Worm (Caenorhabditis elegans) whole organism, L1 larva: ENCODE measurements around the gene F11D11.22.
"Not testable (repeated sequence)": the region's sequence is repeated elsewhere in the genome, so short reads cannot be mapped to it uniquely, and the experiment has no call there.

Experiments used
- C16A3.4 ChIP-seq: fragments of 150-350 bp; optimal IDR thresholded peaks from 2 replicates; lab custom pipeline; 2014; ENCODE audit warnings: missing biosample characterization, missing genetic modification characterization
- Y116A8C.19 ChIP-seq: sonication (generic microtip); optimal IDR thresholded peaks from 2 replicates; lab custom pipeline; 2016; ENCODE audit warnings: missing compliant biosample characterization, missing genetic modification characterization, borderline replicate concordance
- blmp-1 ChIP-seq: fragments of 150-350 bp; optimal IDR thresholded peaks from 2 replicates; lab custom pipeline; 2014; ENCODE audit warnings: missing biosample characterization, missing genetic modification characterization
- ceh-63 ChIP-seq: fragments of 200-800 bp; sonication (Bioruptor generic); optimal IDR thresholded peaks from 2 replicates; lab custom pipeline; 2018; ENCODE audit warnings: mild to moderate bottlenecking, missing genetic modification characterization, missing compliant biosample characterization
- ceh-8 ChIP-seq: fragments of 200-800 bp; sonication (Bioruptor generic); optimal IDR thresholded peaks from 2 replicates; lab custom pipeline; 2018; ENCODE audit warnings: mild to moderate bottlenecking, missing genetic modification characterization, moderate library complexity, missing compliant biosample characterization
- dsc-1 ChIP-seq: sonication (generic microtip); optimal IDR thresholded peaks from 2 replicates; lab custom pipeline; 2016; ENCODE audit warnings: mild to moderate bottlenecking, missing genetic modification characterization, missing compliant biosample characterization
- efl-1 ChIP-seq, 4 experiments: fragments of 150-350 bp; optimal IDR thresholded peaks in 3 of 4; peaks in 1 of 4; 1 replicate in 1 of 4; 2 replicates in 3 of 4; lab custom pipeline; 2014; ENCODE audit warnings: missing biosample characterization in 2 of 4, missing genetic modification characterization in 2 of 4, missing genetic modification reagents in 2 of 4
- efl-3 ChIP-seq: fragments of 200-800 bp; sonication (Bioruptor generic); optimal IDR thresholded peaks from 2 replicates; lab custom pipeline; 2018; ENCODE audit warnings: mild to moderate bottlenecking, missing genetic modification characterization, missing compliant biosample characterization
- egl-27 ChIP-seq, 2 experiments: fragments of 150-350 bp in 1 of 2; sonication (generic microtip); optimal IDR thresholded peaks; 3 replicates each; lab custom pipeline; 2017 to 2018; ENCODE audit warnings: missing biosample characterization in 2 of 2, missing genetic modification characterization in 2 of 2, missing genetic modification reagents in 2 of 2
- fos-1 ChIP-seq: fragments of 150-350 bp; optimal IDR thresholded peaks from 2 replicates; lab custom pipeline; 2014; ENCODE audit warnings: missing biosample characterization, missing genetic modification characterization
- hlh-17 ChIP-seq: fragments of 200-800 bp; sonication (Bioruptor generic); optimal IDR thresholded peaks from 2 replicates; lab custom pipeline; 2018; ENCODE audit warnings: missing genetic modification characterization, mild to moderate bottlenecking, missing compliant biosample characterization, moderate library complexity, borderline replicate concordance
- hlh-4 ChIP-seq: sonication (generic microtip); optimal IDR thresholded peaks from 2 replicates; lab custom pipeline; 2016; ENCODE audit warnings: mild to moderate bottlenecking, missing genetic modification characterization, missing compliant biosample characterization
- hpl-2 ChIP-seq: fragments of 150-350 bp; optimal IDR thresholded peaks from 2 replicates; lab custom pipeline; 2014; ENCODE audit warnings: missing biosample characterization, missing genetic modification reagents, missing genetic modification characterization
- irx-1 ChIP-seq: sonication (generic microtip); optimal IDR thresholded peaks from 2 replicates; lab custom pipeline; 2016; ENCODE audit warnings: missing genetic modification characterization, missing compliant biosample characterization
- lin-15B ChIP-seq: fragments of 150-350 bp; sonication (generic microtip); optimal IDR thresholded peaks from 3 replicates; lab custom pipeline; 2014; ENCODE audit warnings: missing biosample characterization, missing genetic modification characterization
- lir-3 ChIP-seq: sonication (generic microtip); optimal IDR thresholded peaks from 2 replicates; lab custom pipeline; 2016; ENCODE audit warnings: mild to moderate bottlenecking, missing genetic modification characterization, moderate library complexity, missing compliant biosample characterization; ENCODE audit not compliant: poor library complexity
- mab-9 ChIP-seq: fragments of 200-800 bp; sonication (Bioruptor generic); IDR thresholded peaks from 2 replicates; pipeline ENCODE4 v1.3.6; 2022; ENCODE audit warnings: missing genetic modification reagents, missing genetic modification characterization, missing compliant biosample characterization
- mef-2 ChIP-seq: fragments of 150-350 bp; optimal IDR thresholded peaks from 2 replicates; lab custom pipeline; 2014; ENCODE audit warnings: missing biosample characterization, missing genetic modification characterization
- nhr-11 ChIP-seq: fragments of 150-350 bp; optimal IDR thresholded peaks from 2 replicates; lab custom pipeline; 2014; ENCODE audit warnings: missing biosample characterization, missing genetic modification characterization
- nhr-237 ChIP-seq: fragments of 150-350 bp; optimal IDR thresholded peaks from 2 replicates; lab custom pipeline; 2014; ENCODE audit warnings: missing biosample characterization, missing genetic modification characterization
- nhr-71 ChIP-seq: sonication (generic microtip); optimal IDR thresholded peaks from 2 replicates; lab custom pipeline; 2016; ENCODE audit warnings: mild to moderate bottlenecking, missing genetic modification characterization, moderate library complexity, missing compliant biosample characterization
- nhr-76 ChIP-seq: sonication (generic microtip); optimal IDR thresholded peaks from 2 replicates; lab custom pipeline; 2017; ENCODE audit warnings: missing biosample characterization, missing genetic modification characterization
- nhr-84 ChIP-seq: sonication (generic microtip); optimal IDR thresholded peaks from 2 replicates; lab custom pipeline; 2017; ENCODE audit warnings: missing biosample characterization, missing genetic modification characterization
- nhr-90 ChIP-seq: sonication (generic microtip); optimal IDR thresholded peaks from 2 replicates; lab custom pipeline; 2016; ENCODE audit warnings: mild to moderate bottlenecking, missing genetic modification characterization, missing compliant biosample characterization; ENCODE audit not compliant: poor library complexity
- rnt-1 ChIP-seq: sonication (generic microtip); optimal IDR thresholded peaks from 2 replicates; lab custom pipeline; 2016; ENCODE audit warnings: mild to moderate bottlenecking, missing genetic modification characterization, moderate library complexity, missing compliant biosample characterization
- skn-1 ChIP-seq: fragments of 150-350 bp; optimal IDR thresholded peaks from 2 replicates; lab custom pipeline; 2014; ENCODE audit warnings: missing biosample characterization, missing genetic modification characterization
- snpc-4 ChIP-seq: fragments of 150-350 bp; optimal IDR thresholded peaks from 2 replicates; lab custom pipeline; 2014; ENCODE audit warnings: missing biosample characterization, missing genetic modification characterization
- snu-23 ChIP-seq: sonication (generic microtip); optimal IDR thresholded peaks from 2 replicates; lab custom pipeline; 2016; ENCODE audit warnings: missing genetic modification characterization, missing compliant biosample characterization
- sox-4 ChIP-seq: sonication (generic microtip); optimal IDR thresholded peaks from 2 replicates; lab custom pipeline; 2016; ENCODE audit warnings: missing genetic modification characterization, missing compliant biosample characterization
- sptf-1 ChIP-seq: fragments of 150-350 bp; optimal IDR thresholded peaks from 2 replicates; lab custom pipeline; 2014; ENCODE audit warnings: missing biosample characterization, missing genetic modification characterization
- sup-37 ChIP-seq: fragments of 200-800 bp; sonication (Bioruptor generic); optimal IDR thresholded peaks from 2 replicates; lab custom pipeline; 2018; ENCODE audit warnings: mild to moderate bottlenecking, missing genetic modification characterization, missing compliant biosample characterization
- swsn-7 ChIP-seq: sonication (generic microtip); optimal IDR thresholded peaks from 2 replicates; lab custom pipeline; 2016; ENCODE audit warnings: missing genetic modification characterization, missing compliant biosample characterization
- tlp-1 ChIP-seq: fragments of 150-350 bp; optimal IDR thresholded peaks from 2 replicates; lab custom pipeline; 2014; ENCODE audit warnings: missing biosample characterization, missing genetic modification characterization
- unc-130 ChIP-seq: fragments of 150-350 bp; optimal IDR thresholded peaks from 2 replicates; lab custom pipeline; 2017; ENCODE audit warnings: missing biosample characterization, missing genetic modification characterization, inconsistent platforms
- xbp-1 ChIP-seq: sonication (generic microtip); optimal IDR thresholded peaks from 2 replicates; lab custom pipeline; 2016; ENCODE audit warnings: missing genetic modification characterization, missing compliant biosample characterization

The F11D11.22 gene

DNA sequence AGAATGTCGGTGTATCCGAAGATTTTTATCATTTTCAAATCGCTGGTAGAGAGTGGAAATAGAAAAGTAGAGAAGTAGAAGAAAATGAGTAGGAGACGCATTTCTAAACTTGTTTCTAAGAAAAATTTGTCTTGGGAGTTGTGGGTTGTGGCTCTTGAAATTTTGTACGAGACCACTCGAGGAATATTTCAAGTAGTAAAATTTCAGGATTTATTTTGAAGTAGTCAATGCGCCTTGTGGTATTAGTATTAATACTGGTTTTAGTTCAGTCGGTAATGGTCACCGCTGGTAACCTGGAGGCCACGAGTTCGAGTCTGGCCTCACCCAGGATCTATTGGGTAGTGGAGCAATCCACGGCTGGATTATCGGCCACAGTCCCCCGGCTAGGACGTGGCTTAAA, 13.4 kb upstream of the F11D11.22 start, which contains the start of gene clec-252:
TSS of gene clec-252 (minus strand) at position 101 of the 400 bp plus-strand sequence.
- TF ChIP-seq nhr-71 (tag; lab: Kevin White, UChicago) (no peak), ceh-8 (GFP tag; lab: Kevin White, UChicago) (no peak), sptf-1 (tag; lab: Kevin White, UChicago) (no peak), snu-23 (no peak), hlh-17 (no peak)

- TF ChIP-seq fos-1 (tag; lab: Kevin White, UChicago), result no peak
- no peak for TF ChIP-seq dsc-1 (tag; lab: Kevin White, UChicago)
- TF ChIP-seq nhr-237 (tag; lab: Kevin White, UChicago), result no peak
- TF ChIP-seq mef-2 (tag; lab: Kevin White, UChicago), result no peak
- no peak for TF ChIP-seq ceh-63 (GFP tag; lab: Kevin White, UChicago)
- TF ChIP-seq sup-37 (GFP tag; lab: Kevin White, UChicago), result no peak
- TF ChIP-seq Y116A8C.19 (tag; lab: Kevin White, UChicago), result no peak
- no peak for TF ChIP-seq irx-1
- TF ChIP-seq lir-3 (tag; lab: Kevin White, UChicago), result no peak
- TF ChIP-seq mab-9, result no peak
- no peak for TF ChIP-seq hlh-4 (tag; lab: Kevin White, UChicago)
- no peak for TF ChIP-seq rnt-1 (tag; lab: Kevin White, UChicago)
- TF ChIP-seq efl-3, result no peak
- TF ChIP-seq nhr-11 (tag; lab: Kevin White, UChicago), result no peak
- TF ChIP-seq C16A3.4 (tag; lab: Kevin White, UChicago), result no peak
Observed at ce11 chrV:18750445-18750844, 11.7 kb upstream of the F11D11.22 start, which contains the start of the genes F11D11.21 and F11D11.12. F11D11.21 (minus strand) TSS chrV:18750545. F11D11.12 (minus strand) TSS chrV:18750682.

ce11 chrV:18753036-18753435, 9.1 kb upstream of the F11D11.22 start, which contains the start of gene F11D11.6:
F11D11.6 (minus strand) TSS chrV:18753136.
- TF ChIP-seq swsn-7 (tag; lab: Kevin White, UChicago) (no peak), unc-130 (tag; lab: Kevin White, UChicago) (no peak), sox-4 (no peak), lin-15B (tag; lab: Kevin White, UChicago) (no peak), skn-1 (no peak), snpc-4 (no peak), hpl-2 (GFP tag; lab: Kevin White, UChicago) (no peak), nhr-76 (tag; lab: Kevin White, UChicago) (no peak), nhr-71 (tag; lab: Kevin White, UChicago) (no peak), sup-37 (GFP tag; lab: Kevin White, UChicago) (no peak), nhr-90 (tag; lab: Kevin White, UChicago) (no peak), fos-1 (tag; lab: Kevin White, UChicago) (no peak), xbp-1 (tag; lab: Kevin White, UChicago) (no peak), blmp-1 (tag; lab: Kevin White, UChicago) (no peak), tlp-1 (tag; lab: Kevin White, UChicago) (no peak)

DNA sequence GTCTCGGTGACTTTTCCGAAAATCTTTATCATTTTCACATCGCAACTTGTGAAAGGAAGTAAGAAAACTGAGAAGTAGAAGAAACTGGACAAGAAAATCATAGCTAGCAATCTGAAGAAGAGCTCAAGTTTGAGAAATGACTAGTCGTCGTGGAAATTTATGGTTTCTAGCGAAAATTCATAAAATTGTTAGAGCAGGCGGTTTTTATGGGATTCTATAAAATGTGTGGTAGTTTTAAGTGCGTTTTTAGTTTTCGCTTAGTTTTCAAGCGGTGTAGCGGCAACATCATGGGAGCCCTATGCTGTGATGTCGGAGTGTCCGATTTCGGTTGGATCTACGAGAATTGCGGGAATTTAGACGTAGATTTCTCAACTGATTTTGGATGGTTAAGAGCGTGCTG, 7.8 kb upstream of the F11D11.22 start, which contains the start of gene clec-254:
TSS of gene clec-254 (minus strand) at position 101 of the 400 bp plus-strand sequence.
- TF ChIP-seq snpc-4; blmp-1 (tag; lab: Kevin White, UChicago); efl-1 (optimal IDR thresholded peaks at IDR 0.05; lab: Kevin White, UChicago); efl-1 (GFP tag; optimal IDR thresholded peaks at IDR 0.05 in 1 of 2; lab: Kevin White, UChicago): not testable (repeated sequence)

ce11 chrV:18760174-18760573, 2.0 kb upstream of the F11D11.22 start, which contains the start of gene F11D11.3:
F11D11.3 (minus strand) TSS chrV:18760274.
- TF ChIP-seq nhr-76 (tag; lab: Kevin White, UChicago), result no peak
- no peak for TF ChIP-seq nhr-84 (tag; lab: Kevin White, UChicago)
- TF ChIP-seq egl-27 (tag; optimal IDR thresholded peaks at IDR 0.05; lab: Kevin White, UChicago), result no peak
- TF ChIP-seq snu-23, result no peak
